Fruit fly (Drosophila melanogaster) whole organism, adult: Measurements from ENCODE around the gene Zasp67.
A peak's percentile ranks its signal among the peaks of the same experiment; 100 is the strongest.

Experiments
- CG11617 ChIP-seq: fragments of 200-800 bp; sonication (Bioruptor generic); optimal IDR thresholded peaks from 2 replicates; lab custom pipeline; 2017; ENCODE audit warnings: mild to moderate bottlenecking, missing biosample characterization, missing genetic modification reagents, missing genetic modification characterization
- CG1620 ChIP-seq: fragments of 200-800 bp; sonication (Bioruptor generic); optimal IDR thresholded peaks from 2 replicates; lab custom pipeline; 2016; ENCODE audit warnings: missing biosample characterization, missing genetic modification characterization
- kay ChIP-seq: fragments of 200-800 bp; sonication (Bioruptor generic); peaks from one replicate; lab custom pipeline; 2016; ENCODE audit warnings: missing biosample characterization, missing genetic modification characterization, borderline replicate concordance
- ovo ChIP-seq: fragments of 200-800 bp; sonication (Bioruptor generic); optimal IDR thresholded peaks from 2 replicates; lab custom pipeline; 2016; ENCODE audit warnings: missing biosample characterization, missing genetic modification characterization

DNA sequence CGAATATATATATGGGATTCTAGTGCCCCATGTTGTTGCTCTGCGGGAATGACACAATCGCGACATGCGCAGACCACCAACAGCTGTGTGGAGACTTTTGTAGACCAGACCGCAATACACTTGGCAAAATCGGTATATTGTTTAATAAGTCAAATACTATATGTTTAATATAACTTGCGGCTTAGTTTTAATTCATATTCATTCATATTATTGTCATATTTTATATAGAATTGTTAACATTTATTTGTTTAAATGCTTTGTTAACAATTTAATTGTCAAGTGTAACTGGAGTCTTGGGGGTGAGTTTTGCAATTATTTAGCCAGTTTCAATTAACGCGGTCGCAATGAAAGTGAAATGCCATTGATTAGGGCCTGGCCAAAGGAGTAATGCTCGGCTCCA lies 57.9 kb downstream of the Zasp67 start:
- TF ChIP-seq CG11617 (no peak), ovo (GFP tag; lab: Kevin White, UChicago) (no peak), CG1620 (GFP tag; lab: Kevin White, UChicago) (no peak), kay (GFP tag; lab: Kevin White, UChicago) (peak; percentile 13)
